Fruit fly (Drosophila melanogaster) whole organism, embryonic: ENCODE results near the gene CG14153.

ENCODE experiments used
- Bdp1 ChIP-seq: fragments of 200-800 bp; sonication (Bioruptor generic); optimal IDR thresholded peaks from 3 replicates; lab custom pipeline; 2016; ENCODE audit warnings: missing biosample characterization, missing genetic modification characterization
- CG1024 ChIP-seq: fragments of 200-800 bp; sonication (Bioruptor generic); IDR thresholded peaks from 2 replicates; pipeline ENCODE4 v1.3.6; 2022; ENCODE audit warnings: missing biosample characterization, missing genetic modification characterization
- CG11085 ChIP-seq: fragments of 200-800 bp; sonication (Bioruptor generic); IDR thresholded peaks from 2 replicates; pipeline ENCODE4 v1.3.6; 2022; ENCODE audit warnings: missing biosample characterization, missing genetic modification characterization
- CG11695 ChIP-seq: fragments of 200-800 bp; sonication (Bioruptor generic); IDR thresholded peaks from 3 replicates; pipeline ENCODE4 v1.3.6; 2022; ENCODE audit warnings: missing biosample characterization, missing genetic modification characterization
- CG11696 ChIP-seq: fragments of 200-800 bp; sonication (Bioruptor generic); IDR thresholded peaks from 2 replicates; pipeline ENCODE4 v1.3.6; 2022; ENCODE audit warnings: missing biosample characterization, missing genetic modification characterization
- CG12391 ChIP-seq: fragments of 200-800 bp; sonication (Bioruptor generic); optimal IDR thresholded peaks from 3 replicates; lab custom pipeline; 2018; ENCODE audit warnings: missing biosample characterization, mild to moderate bottlenecking, missing genetic modification characterization, moderate library complexity
- CG1603 ChIP-seq: fragments of 200-800 bp; sonication (Bioruptor generic); optimal IDR thresholded peaks from 2 replicates; lab custom pipeline; 2019; ENCODE audit warnings: missing biosample characterization, mild to moderate bottlenecking, missing genetic modification characterization, moderate library complexity
- CG18476 ChIP-seq: fragments of 200-800 bp; sonication (Bioruptor generic); optimal IDR thresholded peaks from 2 replicates; lab custom pipeline; 2016; ENCODE audit warnings: missing biosample characterization, mild to moderate bottlenecking, missing genetic modification characterization
- CG31441 ChIP-seq: fragments of 200-800 bp; sonication (Bioruptor generic); IDR thresholded peaks from 2 replicates; pipeline ENCODE4 v1.3.6; 2022; ENCODE audit warnings: missing biosample characterization, missing genetic modification characterization
- CG4404 ChIP-seq: fragments of 200-800 bp; sonication (Bioruptor generic); IDR thresholded peaks from 2 replicates; pipeline ENCODE4 v1.3.6; 2022; ENCODE audit warnings: missing biosample characterization, missing genetic modification characterization
- CG4617 ChIP-seq: fragments of 200-800 bp; sonication (Bioruptor generic); optimal IDR thresholded peaks from 3 replicates; lab custom pipeline; 2016; ENCODE audit warnings: missing biosample characterization, missing genetic modification characterization, borderline replicate concordance
- CG6654 ChIP-seq: fragments of 200-800 bp; sonication (Bioruptor generic); optimal IDR thresholded peaks from 2 replicates; lab custom pipeline; 2017; ENCODE audit warnings: missing biosample characterization, mild to moderate bottlenecking, missing genetic modification characterization
- CG9215 ChIP-seq: fragments of 200-800 bp; sonication (Bioruptor generic); IDR thresholded peaks from 2 replicates; pipeline ENCODE4 v1.3.6; 2022; ENCODE audit warnings: missing biosample characterization, missing genetic modification characterization
- Chrac-16 ChIP-seq: fragments of 200-800 bp; sonication (Bioruptor generic); optimal IDR thresholded peaks from 3 replicates; lab custom pipeline; 2016; ENCODE audit warnings: missing biosample characterization, missing genetic modification characterization
- D ChIP-seq, 2 experiments: fragments of 200-800 bp in 1 of 2; fragments of >200 bp in 1 of 2; sonication (Bioruptor generic) in 1 of 2; optimal IDR thresholded peaks; 2 replicates in 1 of 2; 3 replicates in 1 of 2; lab custom pipeline; 2017; ENCODE audit warnings: mild to moderate bottlenecking in 1 of 2, missing biosample characterization in 1 of 2, missing genetic modification characterization in 1 of 2, missing genetic modification reagents in 1 of 2
- Doc2 ChIP-seq: fragments of 200-800 bp; sonication (Bioruptor generic); IDR thresholded peaks from 2 replicates; pipeline ENCODE4 v1.3.6; 2022; ENCODE audit warnings: missing biosample characterization, missing genetic modification characterization
- Elba2 ChIP-seq: fragments of 200-800 bp; sonication (Bioruptor generic); optimal IDR thresholded peaks from 3 replicates; lab custom pipeline; 2016; ENCODE audit warnings: missing biosample characterization, missing genetic modification characterization
- H15 ChIP-seq: fragments of 200-800 bp; sonication (Bioruptor generic); IDR thresholded peaks from 3 replicates; pipeline ENCODE4 v1.3.6; 2022; ENCODE audit warnings: missing biosample characterization, missing genetic modification characterization
- Hand ChIP-seq: fragments of 200-800 bp; sonication (Bioruptor generic); optimal IDR thresholded peaks from 2 replicates; lab custom pipeline; 2017; ENCODE audit warnings: mild to moderate bottlenecking, missing biosample characterization, missing genetic modification reagents, missing genetic modification characterization
- NC2β ChIP-seq: fragments of 200-800 bp; sonication (Bioruptor generic); optimal IDR thresholded peaks from 2 replicates; lab custom pipeline; 2016; ENCODE audit warnings: missing biosample characterization, missing genetic modification characterization
- Nf-YB ChIP-seq: fragments of 200-800 bp; sonication (Bioruptor generic); optimal IDR thresholded peaks from 3 replicates; lab custom pipeline; 2019; ENCODE audit warnings: missing biosample characterization, mild to moderate bottlenecking, missing genetic modification characterization, moderate library complexity
- Optix ChIP-seq: fragments of 200-800 bp; sonication (Bioruptor generic); IDR thresholded peaks from 3 replicates; pipeline ENCODE4 v1.3.6; 2022; ENCODE audit warnings: missing biosample characterization, missing genetic modification characterization
- PHDP ChIP-seq: fragments of 200-800 bp; sonication (Bioruptor generic); optimal IDR thresholded peaks from 3 replicates; lab custom pipeline; 2018; ENCODE audit warnings: missing biosample characterization, mild to moderate bottlenecking, missing genetic modification characterization, moderate library complexity
- Rx ChIP-seq: fragments of 200-800 bp; sonication (Bioruptor generic); IDR thresholded peaks from 2 replicates; pipeline ENCODE4 v1.3.6; 2022; ENCODE audit warnings: missing biosample characterization, missing genetic modification characterization
- Sry-β ChIP-seq: fragments of 200-800 bp; sonication (Bioruptor generic); optimal IDR thresholded peaks from 2 replicates; lab custom pipeline; 2018; ENCODE audit warnings: missing biosample characterization, mild to moderate bottlenecking, missing genetic modification characterization, moderate library complexity
- Ssrp ChIP-seq: fragments of 200-800 bp; sonication (Bioruptor generic); optimal IDR thresholded peaks from 2 replicates; lab custom pipeline; 2018; ENCODE audit warnings: missing biosample characterization, mild to moderate bottlenecking, missing genetic modification characterization, moderate library complexity
- TFAM ChIP-seq: fragments of 200-800 bp; sonication (Bioruptor generic); optimal IDR thresholded peaks from 2 replicates; lab custom pipeline; 2017; ENCODE audit warnings: missing biosample characterization, missing genetic modification characterization, inconsistent platforms
- ap ChIP-seq: fragments of 200-800 bp; sonication (Bioruptor generic); IDR thresholded peaks from 2 replicates; pipeline ENCODE4 v1.3.6; 2022; ENCODE audit warnings: missing biosample characterization, missing genetic modification characterization
- ato ChIP-seq: fragments of 200-800 bp; sonication (Bioruptor generic); IDR thresholded peaks from 2 replicates; pipeline ENCODE4 v1.3.6; 2022; ENCODE audit warnings: missing biosample characterization, missing genetic modification characterization; ENCODE audit not compliant: partially characterized antibody
- bigmax ChIP-seq: fragments of 200-800 bp; sonication (Bioruptor generic); optimal IDR thresholded peaks from 2 replicates; lab custom pipeline; 2018; ENCODE audit warnings: missing biosample characterization, mild to moderate bottlenecking, missing genetic modification characterization
- eve ChIP-seq, 2 experiments: fragments of >200 bp; optimal IDR thresholded peaks; 2 replicates each; lab custom pipeline; 2017; ENCODE audit warnings: missing biosample characterization in 2 of 2, missing genetic modification characterization in 2 of 2
- fru ChIP-seq: fragments of >200 bp; optimal IDR thresholded peaks from 2 replicates; lab custom pipeline; 2017
- gt ChIP-seq: fragments of 200-800 bp; sonication (Bioruptor generic); IDR thresholded peaks from 2 replicates; pipeline ENCODE4 v1.3.6; 2022; ENCODE audit warnings: missing biosample characterization, missing genetic modification characterization
- hb ChIP-seq: fragments of 200-800 bp; sonication (Bioruptor generic); IDR thresholded peaks from 3 replicates; pipeline ENCODE4 v1.3.6; 2022; ENCODE audit warnings: missing biosample characterization, missing genetic modification characterization; ENCODE audit not compliant: partially characterized antibody
- kay ChIP-seq: fragments of 200-800 bp; sonication (Bioruptor generic); optimal IDR thresholded peaks from 2 replicates; lab custom pipeline; 2016; ENCODE audit warnings: missing biosample characterization, missing genetic modification characterization
- ken ChIP-seq: fragments of 200-800 bp; sonication (Bioruptor generic); IDR thresholded peaks from 3 replicates; pipeline ENCODE4 v1.3.6; 2022; ENCODE audit warnings: missing biosample characterization, missing genetic modification characterization
- lab ChIP-seq: fragments of 200-800 bp; sonication (Bioruptor generic); optimal IDR thresholded peaks from 3 replicates; lab custom pipeline; 2017; ENCODE audit warnings: missing biosample characterization, missing genetic modification characterization, mild to moderate bottlenecking, moderate library complexity, missing genetic modification reagents
- nmo ChIP-seq: fragments of 200-800 bp; sonication (Bioruptor generic); optimal IDR thresholded peaks from 2 replicates; lab custom pipeline; 2018; ENCODE audit warnings: missing biosample characterization, mild to moderate bottlenecking, missing genetic modification characterization, moderate library complexity
- oc ChIP-seq: fragments of 200-800 bp; sonication (Bioruptor generic); optimal IDR thresholded peaks from 2 replicates; lab custom pipeline; 2018; ENCODE audit warnings: missing biosample characterization, mild to moderate bottlenecking, missing genetic modification characterization, moderate library complexity
- otp ChIP-seq: fragments of 200-800 bp; sonication (Bioruptor generic); IDR thresholded peaks from 3 replicates; pipeline ENCODE4, ENCODE4 v1.3.6; 2022; ENCODE audit warnings: missing biosample characterization, missing genetic modification characterization
- peb ChIP-seq: fragments of 200-800 bp; sonication (Bioruptor generic); IDR thresholded peaks from 2 replicates; pipeline ENCODE4 v1.3.6; 2022; ENCODE audit warnings: missing biosample characterization, missing genetic modification characterization
- pfk ChIP-seq: fragments of 200-800 bp; sonication (Bioruptor generic); optimal IDR thresholded peaks from 2 replicates; lab custom pipeline; 2018; ENCODE audit warnings: missing biosample characterization, mild to moderate bottlenecking, missing genetic modification characterization, moderate library complexity
- psq ChIP-seq: fragments of 200-800 bp; sonication (Bioruptor generic); optimal IDR thresholded peaks from 2 replicates; lab custom pipeline; 2017; ENCODE audit warnings: missing biosample characterization, missing genetic modification characterization
- sc ChIP-seq, 3 experiments: fragments of >200 bp in 2 of 3; fragments of 200-800 bp in 1 of 3; sonication (Bioruptor generic) in 1 of 3; optimal IDR thresholded peaks; 2 replicates in 2 of 3; 3 replicates in 1 of 3; lab custom pipeline; 2017; ENCODE audit warnings: mild to moderate bottlenecking in 1 of 3, missing biosample characterization in 1 of 3, missing genetic modification characterization in 1 of 3, missing genetic modification reagents in 1 of 3
- sens-2 ChIP-seq: fragments of 200-800 bp; sonication (Bioruptor generic); IDR thresholded peaks from 2 replicates; pipeline ENCODE4 v1.3.6; 2022; ENCODE audit warnings: missing biosample characterization, missing genetic modification characterization
- sr ChIP-seq: fragments of 200-800 bp; sonication (Bioruptor generic); IDR thresholded peaks from 3 replicates; pipeline ENCODE4 v1.3.6; 2022; ENCODE audit warnings: missing biosample characterization, missing genetic modification characterization
- stwl ChIP-seq: fragments of 200-800 bp; sonication (Bioruptor generic); optimal IDR thresholded peaks from 3 replicates; lab custom pipeline; 2018; ENCODE audit warnings: missing biosample characterization, mild to moderate bottlenecking, missing genetic modification characterization, moderate library complexity
- tap ChIP-seq: fragments of 200-800 bp; optimal IDR thresholded peaks from 3 replicates; lab custom pipeline; 2019; ENCODE audit warnings: missing biosample characterization, mild to moderate bottlenecking, missing genetic modification characterization, moderate library complexity
- toy ChIP-seq: fragments of 200-800 bp; sonication (Bioruptor generic); IDR thresholded peaks from 2 replicates; pipeline ENCODE4 v1.3.6; 2022; ENCODE audit warnings: missing biosample characterization, missing genetic modification characterization
- twi ChIP-seq: fragments of 200-800 bp; optimal IDR thresholded peaks from 2 replicates; lab custom pipeline; 2019; ENCODE audit warnings: missing biosample characterization, mild to moderate bottlenecking, missing genetic modification characterization, moderate library complexity

Gene CG14153

DNA sequence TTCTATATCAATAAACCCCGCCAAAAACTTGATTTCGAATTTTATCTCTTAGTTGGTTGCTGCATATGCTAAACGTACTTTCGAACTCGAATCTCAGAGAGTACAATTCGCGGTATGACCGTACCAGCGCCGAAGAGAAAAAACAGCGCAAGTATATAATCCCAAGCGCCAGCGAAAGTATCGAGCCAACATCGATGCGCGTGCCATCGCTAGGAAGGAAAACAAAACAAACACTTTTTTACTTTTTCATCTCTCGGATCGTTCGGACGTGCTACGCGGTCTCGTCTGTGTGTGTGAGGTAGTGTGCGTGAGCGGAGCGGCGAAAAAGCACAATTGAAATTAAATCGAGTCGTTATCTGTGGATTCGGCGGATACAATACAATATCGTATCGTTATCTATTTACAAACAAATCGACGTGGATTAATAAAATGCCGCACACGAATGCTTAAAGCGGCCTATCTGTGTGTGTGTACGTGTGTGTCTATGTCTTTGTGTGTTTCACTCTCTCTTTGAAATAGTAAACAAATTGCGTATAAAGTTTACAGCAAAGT, 21.3 kb downstream of the CG14153 start, which contains the start of gene simj (continued):
- TF ChIP-seq CG4617 (GFP tag; lab: Kevin White, UChicago) (peak; percentile 50), ken (peak; percentile 7; the same call in 2 of the 3 replicates), Sry-β (GFP tag; lab: Kevin White, UChicago) (no peak), psq (GFP tag; lab: Kevin White, UChicago) (peak; percentile 24), NC2β (GFP tag; lab: Kevin White, UChicago) (peak; percentile 52), Optix (GFP tag; lab: Robert Waterston, UW) (no peak), otp (GFP tag; lab: Robert Waterston, UW) (0 out of 3 replicates have a peak, but pooled peaks have one; percentile 21), CG11085 (GFP tag; lab: Robert Waterston, UW) (no peak), ato (GFP tag; lab: Robert Waterston, UW) (peak; percentile 79), Elba2 (GFP tag; lab: Kevin White, UChicago) (no peak), oc (tag; lab: Kevin White, UChicago) (peak; percentile 70), sens-2 (no peak), pfk (GFP tag; lab: Kevin White, UChicago) (peak; percentile 41), fru (lab: Kevin White, UChicago) (no peak), Doc2 (GFP tag; lab: Robert Waterston, UW) (no peak), CG1024 (GFP tag; lab: Robert Waterston, UW) (no peak), sr (GFP tag; lab: Robert Waterston, UW) (peak; percentile 27; the same call in 1 of the 3 replicates), sc (optimal IDR thresholded peaks at IDR 0.05; lab: Kevin White, UChicago) (no peak), sc (GFP tag; optimal IDR thresholded peaks at IDR 0.05; lab: Kevin White, UChicago) (no peak), Ssrp (no peak), tap (tag; lab: Kevin White, UChicago) (no peak), CG18476 (GFP tag; lab: Kevin White, UChicago) (no peak), bigmax (GFP tag; lab: Kevin White, UChicago) (peak; percentile 67), toy (no peak), CG4404 (no peak), Hand (GFP tag; lab: Kevin White, UChicago) (peak; percentile 3), PHDP (tag; lab: Kevin White, UChicago) (peak; percentile 34), hb (GFP tag; lab: Robert Waterston, UW) (peak; percentile 59), lab (GFP tag; lab: Kevin White, UChicago) (peak; percentile 76), CG31441 (peak; percentile 46; the same call in 1 of the 2 replicates), CG11695 (GFP tag; lab: Robert Waterston, UW) (no peak), stwl (tag; lab: Kevin White, UChicago) (peak; percentile 66), ap (GFP tag; lab: Robert Waterston, UW) (no peak), kay (no peak), D (optimal IDR thresholded peaks at IDR 0.05; lab: Kevin White, UChicago) (no peak), D (GFP tag; optimal IDR thresholded peaks at IDR 0.05; lab: Kevin White, UChicago) (peak; percentile 58), CG9215 (no peak), nmo (GFP tag; lab: Kevin White, UChicago) (peak; percentile 60), CG6654 (GFP tag; lab: Kevin White, UChicago) (no peak), TFAM (GFP tag; lab: Kevin White, UChicago) (no peak), gt (GFP tag; lab: Robert Waterston, UW) (no peak), Nf-YB (GFP tag; lab: Kevin White, UChicago) (peak; percentile 19), Rx (GFP tag; lab: Robert Waterston, UW) (no peak), twi (tag; lab: Kevin White, UChicago) (no peak), CG12391 (tag; lab: Kevin White, UChicago) (peak; percentile 70), Bdp1 (GFP tag; lab: Kevin White, UChicago) (no peak), peb (GFP tag; lab: Robert Waterston, UW) (no peak), CG1603 (tag; lab: Kevin White, UChicago) (peak; percentile 89), Chrac-16 (peak; percentile 21), H15 (no peak), CG11696 (GFP tag; lab: Robert Waterston, UW) (peak; percentile 37; the same call in 1 of the 2 replicates), eve (GFP tag; optimal IDR thresholded peaks at IDR 0.05; lab: Kevin White, UChicago) (peak in 1 of 2 experiments; percentile 76)
